Fruit fly (Drosophila melanogaster) whole organism, embryonic: Measurements from ENCODE around the gene CG7069.

Experiments
- Asciz ChIP-seq: fragments of 200-800 bp; sonication (Bioruptor generic); optimal IDR thresholded peaks from 2 replicates; lab custom pipeline; 2017; ENCODE audit warnings: missing biosample characterization, mild to moderate bottlenecking, missing genetic modification characterization, missing genetic modification reagents
- Bteb2 ChIP-seq: fragments of 200-800 bp; sonication (Bioruptor generic); optimal IDR thresholded peaks from 2 replicates; lab custom pipeline; 2016; ENCODE audit warnings: missing biosample characterization, missing genetic modification characterization
- CG13287 ChIP-seq: fragments of 200-800 bp; sonication (Bioruptor generic); IDR thresholded peaks from 2 replicates; pipeline ENCODE4 v1.3.6; 2022; ENCODE audit warnings: missing biosample characterization, missing genetic modification characterization; ENCODE audit not compliant: partially characterized antibody
- CG18011 ChIP-seq: fragments of 200-800 bp; sonication (Bioruptor generic); optimal IDR thresholded peaks from 2 replicates; lab custom pipeline; 2017; ENCODE audit warnings: missing biosample characterization, missing genetic modification characterization, mild to moderate bottlenecking, moderate library complexity, missing genotype
- CG18764 ChIP-seq: fragments of 200-800 bp; sonication (Bioruptor generic); optimal IDR thresholded peaks from 3 replicates; lab custom pipeline; 2016; ENCODE audit warnings: missing biosample characterization, missing genetic modification characterization
- CG2889 ChIP-seq: fragments of 200-800 bp; sonication (Bioruptor generic); IDR thresholded peaks from 3 replicates; pipeline ENCODE4 v1.3.6; 2022; ENCODE audit warnings: missing biosample characterization, missing genetic modification characterization
- CG30403 ChIP-seq: fragments of 200-800 bp; sonication (Bioruptor generic); optimal IDR thresholded peaks from 3 replicates; lab custom pipeline; 2016; ENCODE audit warnings: missing biosample characterization, missing genetic modification characterization
- CG3726 ChIP-seq: fragments of 200-800 bp; sonication (Bioruptor generic); IDR thresholded peaks from 3 replicates; pipeline ENCODE4, ENCODE4 v1.3.6; 2022; ENCODE audit warnings: missing biosample characterization, missing genetic modification characterization
- CG6654 ChIP-seq: fragments of 200-800 bp; sonication (Bioruptor generic); optimal IDR thresholded peaks from 2 replicates; lab custom pipeline; 2017; ENCODE audit warnings: missing biosample characterization, mild to moderate bottlenecking, missing genetic modification characterization
- CG9609 ChIP-seq: fragments of 200-800 bp; sonication (Bioruptor generic); optimal IDR thresholded peaks from 3 replicates; lab custom pipeline; 2016; ENCODE audit warnings: missing biosample characterization, missing genetic modification characterization
- Camta ChIP-seq: fragments of 200-800 bp; sonication (Bioruptor generic); optimal IDR thresholded peaks from 2 replicates; lab custom pipeline; 2016; ENCODE audit warnings: missing biosample characterization, missing genetic modification characterization
- CoRest ChIP-seq: fragments of 200-800 bp; sonication (Bioruptor generic); optimal IDR thresholded peaks from 3 replicates; lab custom pipeline; 2018; ENCODE audit warnings: missing biosample characterization, mild to moderate bottlenecking, missing genetic modification characterization, moderate library complexity
- Dek ChIP-seq: fragments of 200-800 bp; sonication (Bioruptor generic); optimal IDR thresholded peaks from 3 replicates; lab custom pipeline; 2019; ENCODE audit warnings: missing biosample characterization, mild to moderate bottlenecking, missing genetic modification characterization, moderate library complexity
- Dfd ChIP-seq, 2 experiments: fragments of >200 bp; optimal IDR thresholded peaks; 2 replicates each; lab custom pipeline; 2017; ENCODE audit warnings: missing biosample characterization in 2 of 2, missing genetic modification characterization in 2 of 2
- Dip2 ChIP-seq: fragments of 200-800 bp; sonication (Bioruptor generic); IDR thresholded peaks from 2 replicates; pipeline ENCODE4 v1.3.6; 2022; ENCODE audit warnings: missing biosample characterization, missing genetic modification characterization
- Dp ChIP-seq: fragments of 200-800 bp; sonication (Bioruptor generic); optimal IDR thresholded peaks from 2 replicates; lab custom pipeline; 2018; ENCODE audit warnings: missing biosample characterization, mild to moderate bottlenecking, missing genetic modification characterization, moderate library complexity
- Ets65A ChIP-seq: fragments of 200-800 bp; sonication (Bioruptor generic); peaks from one replicate; lab custom pipeline; 2016; ENCODE audit warnings: missing biosample characterization, missing genetic modification characterization
- GATAe ChIP-seq: fragments of 200-800 bp; sonication (Bioruptor generic); conservative IDR thresholded peaks from 2 replicates; pipeline ENCODE4 v1.3.6; 2022; ENCODE audit warnings: missing biosample characterization, missing genetic modification characterization
- HLH54F ChIP-seq: fragments of 200-800 bp; sonication (Bioruptor generic); optimal IDR thresholded peaks from 3 replicates; lab custom pipeline; 2016; ENCODE audit warnings: missing biosample characterization, missing genetic modification characterization
- Hmr ChIP-seq: fragments of 200-800 bp; sonication (Bioruptor generic); optimal IDR thresholded peaks from 3 replicates; lab custom pipeline; 2017; ENCODE audit warnings: mild to moderate bottlenecking, missing biosample characterization, missing genetic modification reagents, missing genetic modification characterization
- Hr78 ChIP-seq, 2 experiments: fragments of 200-800 bp in 1 of 2; fragments of >200 bp in 1 of 2; sonication (Bioruptor generic) in 1 of 2; optimal IDR thresholded peaks; 2 replicates each; lab custom pipeline; 2017 to 2019; ENCODE audit warnings: missing biosample characterization in 2 of 2, missing genetic modification characterization in 2 of 2, mild to moderate bottlenecking in 1 of 2, moderate library complexity in 1 of 2
- Lhr ChIP-seq: fragments of 200-800 bp; sonication (Bioruptor generic); optimal IDR thresholded peaks from 3 replicates; lab custom pipeline; 2017; ENCODE audit warnings: mild to moderate bottlenecking, missing biosample characterization, missing genetic modification reagents, missing genetic modification characterization
- Meics ChIP-seq: fragments of 200-800 bp; sonication (Bioruptor generic); optimal IDR thresholded peaks from 2 replicates; lab custom pipeline; 2017; ENCODE audit warnings: missing biosample characterization, mild to moderate bottlenecking, missing genetic modification characterization
- Neu2 ChIP-seq: fragments of 200-800 bp; sonication (Bioruptor generic); optimal IDR thresholded peaks from 3 replicates; lab custom pipeline; 2016; ENCODE audit warnings: missing biosample characterization, missing genetic modification characterization, borderline replicate concordance
- Pdp1 ChIP-seq, 2 experiments: fragments of 200-800 bp; sonication (Bioruptor generic); optimal IDR thresholded peaks; 3 replicates each; lab custom pipeline; 2016; ENCODE audit warnings: missing biosample characterization in 2 of 2, missing genetic modification characterization in 2 of 2, mild to moderate bottlenecking in 1 of 2, moderate library complexity in 1 of 2
- YL-1 ChIP-seq: fragments of 200-800 bp; sonication (Bioruptor generic); optimal IDR thresholded peaks from 3 replicates; lab custom pipeline; 2017; ENCODE audit warnings: missing biosample characterization, mild to moderate bottlenecking, missing genetic modification characterization
- ap ChIP-seq: fragments of 200-800 bp; sonication (Bioruptor generic); IDR thresholded peaks from 2 replicates; pipeline ENCODE4 v1.3.6; 2022; ENCODE audit warnings: missing biosample characterization, missing genetic modification characterization
- cad ChIP-seq: fragments of >200 bp; optimal IDR thresholded peaks from 2 replicates; lab custom pipeline; 2017; ENCODE audit warnings: missing biosample characterization, missing genetic modification characterization
- chif ChIP-seq, 2 experiments: fragments of 200-800 bp; sonication (Bioruptor generic); optimal IDR thresholded peaks; 3 replicates each; lab custom pipeline; 2016; ENCODE audit warnings: missing biosample characterization in 2 of 2, missing genetic modification characterization in 2 of 2
- crp ChIP-seq, 2 experiments: fragments of 200-800 bp; sonication (Bioruptor generic); optimal IDR thresholded peaks; 2 replicates in 1 of 2; 3 replicates in 1 of 2; lab custom pipeline; 2017; ENCODE audit warnings: missing biosample characterization in 2 of 2, missing genetic modification characterization in 2 of 2, mild to moderate bottlenecking in 1 of 2, moderate library complexity in 1 of 2
- da ChIP-seq: fragments of 200-800 bp; sonication (Bioruptor generic); optimal IDR thresholded peaks from 2 replicates; lab custom pipeline; 2016; ENCODE audit warnings: missing biosample characterization, missing genetic modification characterization
- h ChIP-seq: fragments of >200 bp; optimal IDR thresholded peaks from 2 replicates; lab custom pipeline; 2017
- lab ChIP-seq: fragments of 200-800 bp; sonication (Bioruptor generic); optimal IDR thresholded peaks from 3 replicates; lab custom pipeline; 2017; ENCODE audit warnings: missing biosample characterization, missing genetic modification characterization, mild to moderate bottlenecking, moderate library complexity, missing genetic modification reagents
- lmd ChIP-seq: fragments of 200-800 bp; sonication (Bioruptor generic); IDR thresholded peaks from 2 replicates; pipeline ENCODE4 v1.3.6; 2022; ENCODE audit warnings: missing biosample characterization, missing genetic modification characterization
- pan ChIP-seq, 4 experiments: fragments of >200 bp in 3 of 4; fragments of 200-800 bp in 1 of 4; sonication (Bioruptor generic) in 1 of 4; optimal IDR thresholded peaks in 3 of 4; IDR thresholded peaks in 1 of 4; 2 replicates each; pipeline versions ENCODE4 v1.3.6 to Lab custom; 2017 to 2022; ENCODE audit warnings: missing biosample characterization in 2 of 4, missing genetic modification characterization in 2 of 4, mixed read lengths in 1 of 4
- row ChIP-seq: fragments of 200-800 bp; sonication (Bioruptor generic); IDR thresholded peaks from 3 replicates; pipeline ENCODE4 v1.3.6; 2022; ENCODE audit warnings: missing biosample characterization, missing genetic modification characterization
- sens ChIP-seq: fragments of 200-800 bp; sonication (Bioruptor generic); peaks from one replicate; lab custom pipeline; 2016; ENCODE audit warnings: missing biosample characterization, missing genetic modification characterization

The CG7069 gene

DNA sequence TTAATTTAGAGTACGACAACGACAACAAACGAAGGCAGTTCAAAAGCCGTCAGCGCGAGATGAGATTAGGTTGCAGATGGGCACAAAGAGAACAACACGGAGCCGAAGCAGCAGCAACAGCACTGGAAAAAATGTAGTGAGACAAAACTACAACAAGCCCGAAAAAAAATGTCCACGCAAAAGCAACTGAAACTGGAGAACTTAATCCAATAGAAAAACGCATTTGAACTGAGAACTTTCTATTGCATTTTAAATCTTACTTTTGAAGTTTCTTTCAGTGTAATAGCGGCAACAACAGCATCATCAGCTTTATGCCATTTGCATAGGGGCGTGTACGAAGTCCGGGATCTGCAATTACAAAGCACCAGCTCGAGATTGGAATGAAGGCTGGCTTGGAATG, 33.1 kb upstream of the CG7069 start (continued):
- TF ChIP-seq lab (peak; percentile 39), CG18011 (GFP tag; lab: Kevin White, UChicago) (no peak), CG13287 (GFP tag; lab: Robert Waterston, UW) (no peak)

DNA sequence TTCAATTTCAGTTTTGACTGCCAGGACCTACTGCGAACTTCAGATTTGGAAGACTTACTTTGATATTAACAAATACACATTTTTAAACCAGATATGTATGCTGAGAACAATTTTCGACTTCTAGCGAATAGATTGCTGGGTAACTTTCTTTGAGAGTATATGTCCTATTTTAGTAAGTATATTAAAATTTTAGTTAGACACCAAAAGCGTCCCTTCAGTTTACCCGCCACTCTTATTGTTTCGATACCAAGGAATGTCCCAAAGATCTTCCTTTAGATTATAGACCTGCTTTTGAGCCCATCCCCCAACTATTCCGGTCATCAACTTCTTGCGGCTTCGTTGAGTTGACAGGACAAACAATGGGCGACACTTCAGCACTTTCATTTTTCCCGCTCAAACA, 32.4 kb upstream of the CG7069 start, which contains the start of gene CG5388:
Gene CG5388 (minus strand): TSS at position 101 of the 400 bp plus-strand sequence.
- TF ChIP-seq sens (GFP tag; lab: Kevin White, UChicago) (no peak), CG3726 (GFP tag; lab: Robert Waterston, UW) (no peak), da (GFP tag; lab: Kevin White, UChicago) (no peak), CG18764 (GFP tag; lab: Kevin White, UChicago) (no peak), crp (GFP tag; optimal IDR thresholded peaks at IDR 0.05; lab: Kevin White, UChicago) (no peak), CG9609 (GFP tag; lab: Kevin White, UChicago) (no peak), Camta (no peak), Hr78 (GFP tag; optimal IDR thresholded peaks at IDR 0.05; lab: Kevin White, UChicago) (no peak)

DNA sequence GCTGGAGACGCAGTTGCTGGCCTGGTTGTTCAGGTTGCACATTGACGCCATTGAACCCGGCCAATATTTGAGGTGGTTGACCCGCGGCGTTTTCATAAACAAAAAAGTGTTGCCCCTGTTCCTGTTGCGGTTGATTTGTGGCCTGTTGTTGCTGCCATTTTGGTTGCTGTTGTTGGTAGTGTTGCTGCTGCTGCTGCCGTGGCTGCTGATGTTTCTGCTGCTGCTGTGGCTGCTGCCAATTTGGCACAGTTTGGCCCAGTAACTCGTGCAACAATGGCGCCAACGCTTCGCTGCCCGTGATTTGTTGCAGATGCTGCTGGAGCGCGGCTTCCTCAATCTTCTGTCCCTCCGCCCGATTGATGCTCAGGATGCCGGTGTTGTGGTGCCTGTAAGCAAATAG, 31.0 kb upstream of the CG7069 start:
- no peak for TF ChIP-seq ap (GFP tag; lab: Robert Waterston, UW)
- peak in 1 of 2 experiments; percentile 52 for TF ChIP-seq Dfd (GFP tag; optimal IDR thresholded peaks at IDR 0.05; lab: Kevin White, UChicago)
- TF ChIP-seq, all 482 proteins: peak for 1

DNA sequence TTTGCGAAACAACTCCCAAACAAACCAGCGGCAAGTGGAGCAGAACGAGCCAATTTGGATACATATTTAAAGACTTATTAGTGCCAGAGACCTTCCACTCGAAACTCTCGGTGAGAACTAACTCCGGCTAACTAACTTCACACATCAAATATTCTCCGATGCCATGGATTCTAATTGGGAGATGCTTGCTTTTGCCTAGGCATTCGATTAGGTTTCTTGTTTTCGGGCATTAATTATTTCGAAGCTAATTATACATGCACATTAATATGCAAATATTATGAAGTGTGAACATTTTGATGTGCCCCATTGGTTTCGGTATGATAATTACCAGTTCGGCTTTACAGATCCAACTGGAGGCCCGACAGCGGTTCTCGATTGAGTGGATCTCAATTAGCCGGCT, 30.5 kb upstream of the CG7069 start, which contains the start of gene CG5386:
Gene CG5386 (minus strand): TSS at position 101 of the 400 bp plus-strand sequence.
- TF ChIP-seq Dip2 (GFP tag; lab: Robert Waterston, UW) (no peak), row (GFP tag; lab: Robert Waterston, UW) (no peak), lmd (no peak), CG30403 (GFP tag; lab: Kevin White, UChicago) (no peak), Lhr (GFP tag; lab: Kevin White, UChicago) (no peak), Asciz (no peak), HLH54F (GFP tag; lab: Kevin White, UChicago) (no peak), CG2889 (GFP tag; lab: Robert Waterston, UW) (no peak), chif (GFP tag; optimal IDR thresholded peaks at IDR 0.05; lab: Kevin White, UChicago) (no peak)

DNA sequence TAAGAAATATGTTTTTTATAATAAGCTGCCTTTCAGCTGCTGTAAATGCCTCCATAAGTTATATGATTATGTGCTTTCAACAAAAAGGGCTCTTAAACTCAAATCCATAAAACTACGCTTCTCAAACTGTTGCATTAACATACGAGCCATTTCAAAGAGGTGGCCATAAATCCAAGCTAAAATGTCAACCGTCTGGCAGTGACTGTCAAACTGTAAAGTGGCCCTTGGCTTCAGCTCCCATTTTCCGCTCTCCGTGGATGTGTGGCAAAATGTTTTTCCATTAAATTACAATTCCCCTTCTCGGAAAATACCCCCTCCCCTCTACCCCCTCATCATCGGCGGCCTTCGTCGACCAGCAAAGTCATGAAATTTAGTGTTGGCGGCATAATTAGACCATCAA, 29.9 kb upstream of the CG7069 start:
- TF ChIP-seq h (lab: Kevin White, UChicago) = no peak
- TF ChIP-seq Pdp1 (GFP tag; optimal IDR thresholded peaks at IDR 0.05; lab: Kevin White, UChicago) = no peak
- peak; percentile 33 for TF ChIP-seq Ets65A (GFP tag; lab: Kevin White, UChicago)
- TF ChIP-seq Hmr (GFP tag; lab: Kevin White, UChicago) = no peak
- peak; percentile 88 for TF ChIP-seq CG6654 (GFP tag; lab: Kevin White, UChicago)
- TF ChIP-seq cad (GFP tag; lab: Kevin White, UChicago) = peak; percentile 59
- no peak for TF ChIP-seq Dek (tag; lab: Kevin White, UChicago)
- TF ChIP-seq Bteb2 (GFP tag; lab: Kevin White, UChicago) = no peak
- no peak for TF ChIP-seq YL-1 (GFP tag; lab: Kevin White, UChicago)
- TF ChIP-seq pan (optimal IDR thresholded peaks at IDR 0.05; lab: Kevin White, UChicago) = no peak
- TF ChIP-seq pan (GFP tag; optimal IDR thresholded peaks at IDR 0.05 in 1 of 2, IDR thresholded peaks at IDR 0.05 in 1 of 2) = no peak
- no peak for TF ChIP-seq Neu2
- no peak for TF ChIP-seq GATAe
- no peak for TF ChIP-seq CoRest (tag; lab: Kevin White, UChicago)
- no peak for TF ChIP-seq Meics (GFP tag; lab: Kevin White, UChicago)
- no peak for TF ChIP-seq Dp (GFP tag; lab: Kevin White, UChicago)
